Worm (Caenorhabditis elegans) whole organism, late embryonic: ENCODE results near the gene F49E8.7.

ENCODE experiments used
- C08G9.2 ChIP-seq: sonication (generic microtip); optimal IDR thresholded peaks from 2 replicates; lab custom pipeline; 2016; ENCODE audit warnings: mild to moderate bottlenecking, missing genetic modification characterization, moderate library complexity, missing compliant biosample characterization
- F13H6.1 ChIP-seq: sonication (generic microtip); optimal IDR thresholded peaks from 2 replicates; lab custom pipeline; 2016; ENCODE audit warnings: missing genetic modification characterization, missing compliant biosample characterization
- K09A11.1 ChIP-seq: sonication (generic microtip); optimal IDR thresholded peaks from 2 replicates; lab custom pipeline; 2017; ENCODE audit warnings: antibody characterized with exemption, mild to moderate bottlenecking, missing genetic modification characterization, missing compliant biosample characterization; ENCODE audit not compliant: insufficient read depth
- T23F11.4 ChIP-seq: fragments of 200-800 bp; sonication (Bioruptor generic); optimal IDR thresholded peaks from 2 replicates; lab custom pipeline; 2018; ENCODE audit warnings: mild to moderate bottlenecking, missing genetic modification characterization, missing compliant biosample characterization
- Y22D7AL.16 ChIP-seq: sonication (generic microtip); optimal IDR thresholded peaks from 2 replicates; lab custom pipeline; 2016; ENCODE audit warnings: missing genetic modification characterization, missing compliant biosample characterization
- ama-1 ChIP-seq: fragments of 150-350 bp; optimal IDR thresholded peaks from 2 replicates; lab custom pipeline; 2014
- ceh-14 ChIP-seq: sonication (generic microtip); optimal IDR thresholded peaks from 2 replicates; lab custom pipeline; 2016; ENCODE audit warnings: missing genotype, missing genetic modification characterization, missing compliant biosample characterization
- ceh-18 ChIP-seq: sonication (generic microtip); optimal IDR thresholded peaks from 2 replicates; lab custom pipeline; 2016; ENCODE audit warnings: missing genetic modification characterization, missing compliant biosample characterization
- ceh-19 ChIP-seq: fragments of 200-800 bp; sonication (Bioruptor generic); optimal IDR thresholded peaks from 2 replicates; lab custom pipeline; 2018; ENCODE audit warnings: mild to moderate bottlenecking, missing genetic modification characterization, missing compliant biosample characterization
- ceh-24 ChIP-seq: sonication (generic microtip); optimal IDR thresholded peaks from 2 replicates; lab custom pipeline; 2016; ENCODE audit warnings: mild to moderate bottlenecking, missing genetic modification characterization, missing compliant biosample characterization
- ceh-30 ChIP-seq: fragments of 150-350 bp; optimal IDR thresholded peaks from 2 replicates; lab custom pipeline; 2014; ENCODE audit warnings: missing biosample characterization, missing genetic modification characterization
- ceh-31 ChIP-seq: sonication (generic microtip); optimal IDR thresholded peaks from 2 replicates; lab custom pipeline; 2016; ENCODE audit warnings: missing genetic modification characterization, missing compliant biosample characterization
- ceh-48 ChIP-seq: sonication (generic microtip); optimal IDR thresholded peaks from 2 replicates; lab custom pipeline; 2016; ENCODE audit warnings: missing genetic modification characterization, inconsistent platforms, missing compliant biosample characterization
- ceh-6 ChIP-seq: fragments of 200-800 bp; sonication (Bioruptor generic); optimal IDR thresholded peaks from 2 replicates; lab custom pipeline; 2018; ENCODE audit warnings: mild to moderate bottlenecking, missing genetic modification characterization, missing compliant biosample characterization
- elt-4 ChIP-seq: sonication (generic microtip); optimal IDR thresholded peaks from 2 replicates; lab custom pipeline; 2016; ENCODE audit warnings: missing genetic modification characterization, missing compliant biosample characterization
- eyg-1 ChIP-seq: sonication (generic microtip); optimal IDR thresholded peaks from 2 replicates; lab custom pipeline; 2016; ENCODE audit warnings: missing genotype, missing genetic modification characterization, missing compliant biosample characterization
- fkh-10 ChIP-seq: fragments of 150-350 bp; optimal IDR thresholded peaks from 2 replicates; lab custom pipeline; 2014; ENCODE audit warnings: missing biosample characterization, missing genetic modification reagents, missing genetic modification characterization
- gmeb-2 ChIP-seq: sonication (generic microtip); optimal IDR thresholded peaks from 2 replicates; lab custom pipeline; 2016; ENCODE audit warnings: missing genetic modification characterization, inconsistent platforms, missing compliant biosample characterization
- hlh-13 ChIP-seq: fragments of 200-800 bp; sonication (Bioruptor generic); optimal IDR thresholded peaks from 2 replicates; lab custom pipeline; 2018; ENCODE audit warnings: mild to moderate bottlenecking, missing genetic modification characterization, missing compliant biosample characterization
- hlh-30 ChIP-seq: sonication (generic microtip); optimal IDR thresholded peaks from 2 replicates; lab custom pipeline; 2017; ENCODE audit warnings: antibody characterized with exemption, missing genetic modification characterization, missing compliant biosample characterization; ENCODE audit not compliant: insufficient read depth
- hlh-6 ChIP-seq: sonication (generic microtip); optimal IDR thresholded peaks from 2 replicates; lab custom pipeline; 2016; ENCODE audit warnings: missing genotype, missing genetic modification characterization, missing compliant biosample characterization
- hlh-8 ChIP-seq: sonication (generic microtip); optimal IDR thresholded peaks from 2 replicates; lab custom pipeline; 2016; ENCODE audit warnings: missing genotype, missing genetic modification characterization, missing compliant biosample characterization
- lin-11 ChIP-seq: fragments of 200-800 bp; sonication (Bioruptor generic); optimal IDR thresholded peaks from 2 replicates; lab custom pipeline; 2018; ENCODE audit warnings: mild to moderate bottlenecking, missing genetic modification characterization, missing compliant biosample characterization
- mec-3 ChIP-seq: sonication (generic microtip); optimal IDR thresholded peaks from 2 replicates; lab custom pipeline; 2016; ENCODE audit warnings: borderline replicate concordance, missing genetic modification characterization, missing compliant biosample characterization
- nfya-1 ChIP-seq: sonication (generic microtip); optimal IDR thresholded peaks from 2 replicates; lab custom pipeline; 2017; ENCODE audit warnings: missing genetic modification characterization, mild to moderate bottlenecking, missing compliant biosample characterization, antibody characterized with exemption, moderate library complexity
- nhr-11 ChIP-seq: fragments of 150-350 bp; optimal IDR thresholded peaks from 2 replicates; lab custom pipeline; 2014; ENCODE audit warnings: missing biosample characterization, missing genetic modification characterization
- npax-4 ChIP-seq: sonication (generic microtip); optimal IDR thresholded peaks from 2 replicates; lab custom pipeline; 2016; ENCODE audit warnings: missing genetic modification characterization, missing compliant biosample characterization
- pha-2 ChIP-seq: sonication (generic microtip); optimal IDR thresholded peaks from 2 replicates; lab custom pipeline; 2017; ENCODE audit warnings: mild to moderate bottlenecking, missing genetic modification characterization, missing compliant biosample characterization
- pqm-1 ChIP-seq: sonication (generic microtip); optimal IDR thresholded peaks from 2 replicates; lab custom pipeline; 2016; ENCODE audit warnings: missing genetic modification characterization, missing compliant biosample characterization
- pros-1 ChIP-seq: fragments of 150-350 bp; optimal IDR thresholded peaks from 2 replicates; lab custom pipeline; 2014; ENCODE audit warnings: missing biosample characterization, missing genetic modification reagents, missing genetic modification characterization
- ref-2 ChIP-seq: sonication (generic microtip); optimal IDR thresholded peaks from 2 replicates; lab custom pipeline; 2016; ENCODE audit warnings: missing genetic modification characterization, missing compliant biosample characterization
- rnt-1 ChIP-seq: sonication (generic microtip); optimal IDR thresholded peaks from 2 replicates; lab custom pipeline; 2016; ENCODE audit warnings: missing genetic modification characterization, missing compliant biosample characterization
- sox-2 ChIP-seq: fragments of 200-800 bp; sonication (Bioruptor generic); IDR thresholded peaks from 2 replicates; pipeline ENCODE4 v1.3.6; 2022; ENCODE audit warnings: missing genetic modification reagents, missing genetic modification characterization, missing compliant biosample characterization
- tbx-2 ChIP-seq: sonication (generic microtip); optimal IDR thresholded peaks from 2 replicates; lab custom pipeline; 2016; ENCODE audit warnings: missing genetic modification characterization, missing compliant biosample characterization
- tbx-7 ChIP-seq: sonication (generic microtip); optimal IDR thresholded peaks from 2 replicates; lab custom pipeline; 2016; ENCODE audit warnings: missing genotype, missing genetic modification characterization, missing compliant biosample characterization
- ttx-3 ChIP-seq: sonication (generic microtip); optimal IDR thresholded peaks from 2 replicates; lab custom pipeline; 2016; ENCODE audit warnings: missing genetic modification reagents, missing genetic modification characterization, missing compliant biosample characterization
- unc-3 ChIP-seq, 2 experiments: fragments of 200-800 bp in 1 of 2; sonication (Bioruptor generic) in 1 of 2; sonication (generic microtip) in 1 of 2; conservative IDR thresholded peaks in 1 of 2; optimal IDR thresholded peaks in 1 of 2; 2 replicates each; pipeline versions ENCODE4 v1.3.6 to Lab custom; 2016 to 2022; ENCODE audit warnings: missing compliant biosample characterization in 2 of 2, missing genetic modification characterization in 2 of 2, missing genetic modification reagents in 1 of 2
- unc-42 ChIP-seq: sonication (generic microtip); optimal IDR thresholded peaks from 2 replicates; lab custom pipeline; 2016; ENCODE audit warnings: missing genotype, missing genetic modification characterization, missing compliant biosample characterization

F49E8.7 gene

ce11 chrIV:7556265-7556866 is at the start of gene F49E8.7, which contains the start of the genes F49E8.8 and nprl-2:
F49E8.7 (minus strand) TSS chrIV:7556365.
F49E8.8 (plus strand) TSS chrIV:7556637.
nprl-2 (plus strand) TSS chrIV:7556816.
- TF ChIP-seq pha-2, result no peak
- TF ChIP-seq ceh-19 (GFP tag; lab: Kevin White, UChicago), result no peak
- no peak for TF ChIP-seq C08G9.2 (tag; lab: Kevin White, UChicago)
- no peak for TF ChIP-seq unc-42 (tag; lab: Kevin White, UChicago)
- TF ChIP-seq ceh-30, result no peak
- TF ChIP-seq nhr-11 (tag; lab: Kevin White, UChicago), result no peak
- no peak for TF ChIP-seq tbx-2
- TF ChIP-seq ama-1 (lab: Kevin White, UChicago), result no peak

- TF ChIP-seq mec-3 (tag; lab: Kevin White, UChicago) (no peak), eyg-1 (tag; lab: Kevin White, UChicago) (no peak), unc-42 (tag; lab: Kevin White, UChicago) (peak; percentile 82)
Measured at ce11 chrIV:7605413-7605812, 49.2 kb upstream of the F49E8.7 start.

- TF ChIP-seq K09A11.1, result no peak
- peak; percentile 44 for TF ChIP-seq unc-42 (tag; lab: Kevin White, UChicago)
- TF ChIP-seq ceh-30, result no peak
- no peak for TF ChIP-seq unc-3 (GFP tag; conservative IDR thresholded peaks at IDR 0.05; lab: Robert Waterston, UW)
- TF ChIP-seq unc-3 (tag; optimal IDR thresholded peaks at IDR 0.05; lab: Kevin White, UChicago), result no peak
Measured at ce11 chrIV:7588631-7589030, 32.5 kb upstream of the F49E8.7 start, which contains the start of gene cla-1. cla-1 (plus strand) TSS chrIV:7588931.

- TF ChIP-seq unc-42 (tag; lab: Kevin White, UChicago) (peak; percentile 18), hlh-13 (no peak)
Measured at ce11 chrIV:7586972-7587371, 30.8 kb upstream of the F49E8.7 start.

- TF ChIP-seq nfya-1 (tag; lab: Kevin White, UChicago), result peak; percentile 30
- TF ChIP-seq T23F11.4, result no peak
- no peak for TF ChIP-seq elt-4 (tag; lab: Kevin White, UChicago)
- TF ChIP-seq gmeb-2 (tag; lab: Kevin White, UChicago), result no peak
- no peak for TF ChIP-seq C08G9.2 (tag; lab: Kevin White, UChicago)
- no peak for TF ChIP-seq hlh-8
- TF ChIP-seq sox-2 (GFP tag; lab: Robert Waterston, UW), result no peak
- no peak for TF ChIP-seq ceh-6 (GFP tag; lab: Kevin White, UChicago)
- peak; percentile 76 for TF ChIP-seq ceh-48 (tag; lab: Kevin White, UChicago)
- peak; percentile 54 for TF ChIP-seq ceh-31 (tag; lab: Kevin White, UChicago)
- peak; percentile 88 for TF ChIP-seq unc-42 (tag; lab: Kevin White, UChicago)
- TF ChIP-seq ceh-14, result peak; percentile 25
- TF ChIP-seq hlh-30 (tag; lab: Kevin White, UChicago), result no peak
- TF ChIP-seq pqm-1 (tag; lab: Kevin White, UChicago), result no peak
- TF ChIP-seq F13H6.1 (tag; lab: Kevin White, UChicago), result no peak
- TF ChIP-seq, all 69 proteins: peak for 5
Measured at ce11 chrIV:7585273-7585882, 29.2 kb upstream of the F49E8.7 start.

ce11 chrIV:7580062-7580614 is 24.0 kb upstream of the F49E8.7 start, which contains the start of the genes cec-5 and nol-10:
cec-5 (minus strand) TSS chrIV:7580112.
nol-10 (plus strand) TSS chrIV:7580597.
- TF ChIP-seq ceh-6 (GFP tag; lab: Kevin White, UChicago) (no peak), rnt-1 (tag; lab: Kevin White, UChicago) (no peak), nhr-11 (tag; lab: Kevin White, UChicago) (no peak), sox-2 (GFP tag; lab: Robert Waterston, UW) (no peak; the same call in 1 of the 2 replicates), ceh-30 (no peak), gmeb-2 (tag; lab: Kevin White, UChicago) (no peak), ttx-3 (tag; lab: Kevin White, UChicago) (no peak), pqm-1 (tag; lab: Kevin White, UChicago) (no peak), fkh-10 (GFP tag; lab: Kevin White, UChicago) (no peak), Y22D7AL.16 (tag; lab: Kevin White, UChicago) (no peak), ref-2 (tag; lab: Kevin White, UChicago) (peak; percentile 10), tbx-7 (tag; lab: Kevin White, UChicago) (no peak), lin-11 (tag; lab: Kevin White, UChicago) (no peak), hlh-30 (tag; lab: Kevin White, UChicago) (peak; percentile 64), hlh-6 (tag; lab: Kevin White, UChicago) (no peak), pros-1 (tag; lab: Kevin White, UChicago) (no peak), ceh-24 (no peak), unc-42 (tag; lab: Kevin White, UChicago) (peak; percentile 92), npax-4 (tag; lab: Kevin White, UChicago) (no peak), ceh-18 (tag; lab: Kevin White, UChicago) (peak; percentile 49), mec-3 (tag; lab: Kevin White, UChicago) (no peak)
